Fruit fly (Drosophila melanogaster) whole organism, adult: ENCODE data around the gene ems.

Experiments
- CG1620 ChIP-seq: fragments of 200-800 bp; sonication (Bioruptor generic); optimal IDR thresholded peaks from 2 replicates; lab custom pipeline; 2016; ENCODE audit warnings: missing biosample characterization, missing genetic modification characterization
- CG33017 ChIP-seq: fragments of 200-800 bp; sonication (Bioruptor generic); optimal IDR thresholded peaks from 2 replicates; lab custom pipeline; 2018; ENCODE audit warnings: missing biosample characterization, mild to moderate bottlenecking, missing genetic modification characterization, moderate library complexity
- CG5204 ChIP-seq: fragments of 200-800 bp; sonication (Bioruptor generic); optimal IDR thresholded peaks from 2 replicates; lab custom pipeline; 2016; ENCODE audit warnings: missing biosample characterization, missing genetic modification characterization
- bab1 ChIP-seq: fragments of 200-800 bp; sonication (Bioruptor generic); optimal IDR thresholded peaks from 3 replicates; lab custom pipeline; 2019; ENCODE audit warnings: missing biosample characterization, mild to moderate bottlenecking, missing genetic modification characterization, moderate library complexity
- kay ChIP-seq: fragments of 200-800 bp; sonication (Bioruptor generic); peaks from one replicate; lab custom pipeline; 2016; ENCODE audit warnings: missing biosample characterization, missing genetic modification characterization, borderline replicate concordance
- toe ChIP-seq: fragments of 200-800 bp; sonication (Bioruptor generic); optimal IDR thresholded peaks from 2 replicates; lab custom pipeline; 2016; ENCODE audit warnings: missing biosample characterization, missing genetic modification characterization

dm6 chr3R:13883388-13883787 lies 18.3 kb upstream of the ems start:
- no peak for TF ChIP-seq bab1 (GFP tag; lab: Kevin White, UChicago)
- TF ChIP-seq CG33017 (tag; lab: Kevin White, UChicago), result no peak
- TF ChIP-seq CG1620, result no peak
- TF ChIP-seq CG5204 (GFP tag; lab: Kevin White, UChicago), result no peak
- no peak for TF ChIP-seq toe (GFP tag; lab: Kevin White, UChicago)
- no peak for TF ChIP-seq kay (GFP tag; lab: Kevin White, UChicago)
